Fruit fly (Drosophila melanogaster) whole organism, prepupa: ENCODE data around the gene CG31872.
A peak's percentile ranks its signal among the peaks of the same experiment; 100 is the strongest.

Experiments used
- Blimp-1 ChIP-seq: fragments of 200-800 bp; sonication (Bioruptor generic); optimal IDR thresholded peaks from 3 replicates; lab custom pipeline; 2017; ENCODE audit warnings: missing biosample characterization, missing genetic modification characterization, mild to moderate bottlenecking, moderate library complexity, missing genetic modification reagents
- CG10669 ChIP-seq: fragments of 200-800 bp; sonication (Bioruptor generic); optimal IDR thresholded peaks from 3 replicates; lab custom pipeline; 2018; ENCODE audit warnings: missing biosample characterization, mild to moderate bottlenecking, missing genetic modification characterization, moderate library complexity
- CG11294 ChIP-seq: fragments of 200-800 bp; sonication (Bioruptor generic); IDR thresholded peaks from 2 replicates; pipeline ENCODE4 v1.3.6; 2022; ENCODE audit warnings: missing biosample characterization, missing genetic modification characterization
- CG15336 ChIP-seq: fragments of 200-800 bp; sonication (Bioruptor generic); IDR thresholded peaks from 2 replicates; pipeline ENCODE4 v1.3.6; 2022; ENCODE audit warnings: missing biosample characterization, missing genetic modification characterization
- CG1621 ChIP-seq: fragments of 200-800 bp; sonication (Bioruptor generic); optimal IDR thresholded peaks from 3 replicates; lab custom pipeline; 2018; ENCODE audit warnings: missing biosample characterization, mild to moderate bottlenecking, missing genetic modification characterization
- CG16779 ChIP-seq: fragments of 200-800 bp; sonication (Bioruptor generic); optimal IDR thresholded peaks from 3 replicates; lab custom pipeline; 2017; ENCODE audit warnings: missing biosample characterization, mild to moderate bottlenecking, missing genetic modification characterization
- CG3032 ChIP-seq: fragments of 200-800 bp; optimal IDR thresholded peaks from 2 replicates; lab custom pipeline; 2019; ENCODE audit warnings: missing biosample characterization, mild to moderate bottlenecking, missing genetic modification characterization, moderate library complexity
- CG31627 ChIP-seq: fragments of 200-800 bp; sonication (Bioruptor generic); optimal IDR thresholded peaks from 3 replicates; lab custom pipeline; 2016; ENCODE audit warnings: missing biosample characterization, missing genetic modification characterization
- CG32006 ChIP-seq: fragments of 200-800 bp; sonication (Bioruptor generic); optimal IDR thresholded peaks from 3 replicates; lab custom pipeline; 2017; ENCODE audit warnings: missing biosample characterization, mild to moderate bottlenecking, missing genetic modification characterization
- CG34406 ChIP-seq: fragments of 200-800 bp; sonication (Bioruptor generic); optimal IDR thresholded peaks from 3 replicates; lab custom pipeline; 2016; ENCODE audit warnings: missing biosample characterization, missing genetic modification characterization
- CG3919 ChIP-seq: fragments of 200-800 bp; sonication (Bioruptor generic); optimal IDR thresholded peaks from 3 replicates; lab custom pipeline; 2016; ENCODE audit warnings: missing biosample characterization, missing genetic modification characterization
- CG4318 ChIP-seq: fragments of 200-800 bp; sonication (Bioruptor generic); optimal IDR thresholded peaks from 3 replicates; lab custom pipeline; 2017; ENCODE audit warnings: missing biosample characterization, mild to moderate bottlenecking, missing genetic modification characterization
- CG6163 ChIP-seq: fragments of 200-800 bp; sonication (Bioruptor generic); IDR thresholded peaks from 3 replicates; pipeline ENCODE4 v1.3.6; 2022; ENCODE audit warnings: missing biosample characterization, missing genetic modification characterization
- CG6276 ChIP-seq: fragments of 200-800 bp; sonication (Bioruptor generic); optimal IDR thresholded peaks from 2 replicates; lab custom pipeline; 2017; ENCODE audit warnings: missing biosample characterization, mild to moderate bottlenecking, missing genetic modification characterization
- CG6808 ChIP-seq: fragments of 200-800 bp; sonication (Bioruptor generic); optimal IDR thresholded peaks from 3 replicates; lab custom pipeline; 2017; ENCODE audit warnings: missing biosample characterization, missing genetic modification characterization, mild to moderate bottlenecking, moderate library complexity, missing genetic modification reagents
- CG7368 ChIP-seq: fragments of 200-800 bp; sonication (Bioruptor generic); optimal IDR thresholded peaks from 3 replicates; lab custom pipeline; 2016; ENCODE audit warnings: missing biosample characterization, missing genetic modification characterization
- CG8119 ChIP-seq: fragments of 200-800 bp; sonication (Bioruptor generic); IDR thresholded peaks from 3 replicates; pipeline ENCODE4 v1.3.6; 2022; ENCODE audit warnings: missing biosample characterization, missing genetic modification characterization
- CG8319 ChIP-seq: fragments of 200-800 bp; sonication (Bioruptor generic); optimal IDR thresholded peaks from 3 replicates; lab custom pipeline; 2016; ENCODE audit warnings: missing biosample characterization, missing genetic modification characterization
- CG9139 ChIP-seq: fragments of 200-800 bp; sonication (Bioruptor generic); optimal IDR thresholded peaks from 3 replicates; lab custom pipeline; 2017; ENCODE audit warnings: missing biosample characterization, mild to moderate bottlenecking, missing genetic modification characterization
- Eip75B ChIP-seq: fragments of 200-800 bp; sonication (Bioruptor generic); optimal IDR thresholded peaks from 3 replicates; lab custom pipeline; 2016; ENCODE audit warnings: missing biosample characterization, missing genetic modification characterization
- Eip78C ChIP-seq: fragments of 200-800 bp; sonication (Bioruptor generic); peaks from one replicate; lab custom pipeline; 2016; ENCODE audit warnings: missing biosample characterization, missing genetic modification characterization
- Ets21C ChIP-seq: fragments of 200-800 bp; sonication (Bioruptor generic); optimal IDR thresholded peaks from 3 replicates; lab custom pipeline; 2016; ENCODE audit warnings: missing biosample characterization, missing genetic modification characterization
- Gug ChIP-seq: fragments of 200-800 bp; sonication (Bioruptor generic); IDR thresholded peaks from 2 replicates; pipeline ENCODE4 v1.3.6; 2022; ENCODE audit warnings: missing biosample characterization, missing genetic modification characterization
- Hr39 ChIP-seq: fragments of 200-800 bp; sonication (Bioruptor generic); optimal IDR thresholded peaks from 2 replicates; lab custom pipeline; 2016; ENCODE audit warnings: missing biosample characterization, missing genetic modification characterization
- Hr4 ChIP-seq: fragments of 200-800 bp; sonication (Bioruptor generic); optimal IDR thresholded peaks from 3 replicates; lab custom pipeline; 2016; ENCODE audit warnings: missing biosample characterization, missing genetic modification characterization
- Lpt ChIP-seq: fragments of 200-800 bp; sonication (Bioruptor generic); optimal IDR thresholded peaks from 3 replicates; lab custom pipeline; 2016; ENCODE audit warnings: missing biosample characterization, missing genetic modification characterization
- Met ChIP-seq: fragments of 200-800 bp; sonication (Bioruptor generic); optimal IDR thresholded peaks from 3 replicates; lab custom pipeline; 2016; ENCODE audit warnings: missing biosample characterization, missing genetic modification characterization
- OdsH ChIP-seq: fragments of 200-800 bp; sonication (Bioruptor generic); optimal IDR thresholded peaks from 3 replicates; lab custom pipeline; 2016; ENCODE audit warnings: missing biosample characterization, missing genetic modification characterization
- Smox ChIP-seq: fragments of 200-800 bp; sonication (Bioruptor generic); optimal IDR thresholded peaks from 3 replicates; lab custom pipeline; 2016; ENCODE audit warnings: missing biosample characterization, missing genetic modification characterization
- Sox14 ChIP-seq: fragments of 200-800 bp; sonication (Bioruptor generic); optimal IDR thresholded peaks from 3 replicates; lab custom pipeline; 2016; ENCODE audit warnings: missing biosample characterization, missing genetic modification characterization
- Sox15 ChIP-seq: fragments of 200-800 bp; sonication (Bioruptor generic); optimal IDR thresholded peaks from 3 replicates; lab custom pipeline; 2016; ENCODE audit warnings: missing biosample characterization, missing genetic modification characterization
- achi ChIP-seq: fragments of 200-800 bp; sonication (Bioruptor generic); optimal IDR thresholded peaks from 3 replicates; lab custom pipeline; 2016; ENCODE audit warnings: missing biosample characterization, missing genetic modification characterization
- acj6 ChIP-seq: fragments of 200-800 bp; sonication (Bioruptor generic); optimal IDR thresholded peaks from 3 replicates; lab custom pipeline; 2016; ENCODE audit warnings: missing biosample characterization, missing genetic modification characterization
- cyc ChIP-seq: fragments of 200-800 bp; sonication (Bioruptor generic); optimal IDR thresholded peaks from 3 replicates; lab custom pipeline; 2016; ENCODE audit warnings: missing biosample characterization, missing genetic modification characterization
- dac ChIP-seq: fragments of 200-800 bp; sonication (Bioruptor generic); optimal IDR thresholded peaks from 2 replicates; lab custom pipeline; 2017; ENCODE audit warnings: missing biosample characterization, mild to moderate bottlenecking, missing genetic modification characterization
- dsx ChIP-seq: fragments of 200-800 bp; optimal IDR thresholded peaks from 3 replicates; lab custom pipeline; 2019; ENCODE audit warnings: missing biosample characterization, mild to moderate bottlenecking, missing genetic modification characterization, moderate library complexity; ENCODE audit not compliant: poor library complexity, severe bottlenecking
- eg ChIP-seq: fragments of 200-800 bp; sonication (Bioruptor generic); IDR thresholded peaks from 3 replicates; pipeline ENCODE4 v1.3.6; 2022; ENCODE audit warnings: missing biosample characterization, missing genetic modification characterization
- esn ChIP-seq: fragments of 200-800 bp; sonication (Bioruptor generic); optimal IDR thresholded peaks from 2 replicates; lab custom pipeline; 2016; ENCODE audit warnings: missing biosample characterization, mild to moderate bottlenecking, missing genetic modification characterization, moderate library complexity
- fd59A ChIP-seq: fragments of 200-800 bp; sonication (Bioruptor generic); optimal IDR thresholded peaks from 2 replicates; lab custom pipeline; 2017; ENCODE audit warnings: missing biosample characterization, mild to moderate bottlenecking, missing genetic modification characterization, missing genetic modification reagents
- fd85E ChIP-seq: fragments of 200-800 bp; sonication (Bioruptor generic); optimal IDR thresholded peaks from 3 replicates; lab custom pipeline; 2016; ENCODE audit warnings: missing biosample characterization, missing genetic modification characterization
- fkh ChIP-seq: fragments of 200-800 bp; sonication (Bioruptor generic); optimal IDR thresholded peaks from 3 replicates; lab custom pipeline; 2017; ENCODE audit warnings: missing biosample characterization, mild to moderate bottlenecking, missing genetic modification characterization, moderate library complexity
- lz ChIP-seq: fragments of 200-800 bp; sonication (Bioruptor generic); optimal IDR thresholded peaks from 3 replicates; lab custom pipeline; 2016; ENCODE audit warnings: missing biosample characterization, missing genetic modification characterization
- net ChIP-seq: fragments of 200-800 bp; sonication (Bioruptor generic); optimal IDR thresholded peaks from 3 replicates; lab custom pipeline; 2016; ENCODE audit warnings: missing biosample characterization, missing genetic modification characterization
- pdm3 ChIP-seq: fragments of 200-800 bp; sonication (Bioruptor generic); optimal IDR thresholded peaks from 3 replicates; lab custom pipeline; 2016; ENCODE audit warnings: missing biosample characterization, missing genetic modification characterization
- salr ChIP-seq, 2 experiments: fragments of 200-800 bp; sonication (Bioruptor generic); optimal IDR thresholded peaks; 3 replicates each; lab custom pipeline; 2016 to 2018; ENCODE audit warnings: missing biosample characterization in 2 of 2, missing genetic modification characterization in 2 of 2, mild to moderate bottlenecking in 1 of 2
- spab ChIP-seq: fragments of 200-800 bp; sonication (Bioruptor generic); optimal IDR thresholded peaks from 2 replicates; lab custom pipeline; 2017; ENCODE audit warnings: missing biosample characterization, mild to moderate bottlenecking, missing genetic modification characterization, missing genetic modification reagents
- ss ChIP-seq, 2 experiments: fragments of 200-800 bp; sonication (Bioruptor generic); optimal IDR thresholded peaks; 2 replicates in 1 of 2; 3 replicates in 1 of 2; lab custom pipeline; 2017 to 2018; ENCODE audit warnings: mild to moderate bottlenecking in 2 of 2, missing biosample characterization in 2 of 2, missing genetic modification characterization in 2 of 2, moderate library complexity in 1 of 2
- svp ChIP-seq: fragments of 200-800 bp; sonication (Bioruptor generic); peaks from one replicate; lab custom pipeline; 2016; ENCODE audit warnings: missing biosample characterization, missing genetic modification characterization
- topi ChIP-seq: fragments of 200-800 bp; sonication (Bioruptor generic); optimal IDR thresholded peaks from 3 replicates; lab custom pipeline; 2016; ENCODE audit warnings: missing biosample characterization, missing genetic modification characterization
- vri ChIP-seq: fragments of 200-800 bp; sonication (Bioruptor generic); optimal IDR thresholded peaks from 3 replicates; lab custom pipeline; 2016; ENCODE audit warnings: missing biosample characterization, mild to moderate bottlenecking, missing genetic modification characterization

Gene CG31872

dm6 chr2L:10615889-10616288, 23.8 kb upstream of the CG31872 start (continued):
- TF ChIP-seq Gug (no peak), CG6163 (GFP tag; lab: Robert Waterston, UW) (peak; percentile 48; the same call in 1 of the 3 replicates), topi (GFP tag; lab: Kevin White, UChicago) (peak; percentile 71), Smox (peak; percentile 69), OdsH (peak; percentile 69), CG15336 (peak; percentile 62), Lpt (GFP tag; lab: Kevin White, UChicago) (no peak), spab (peak; percentile 52), lz (GFP tag; lab: Kevin White, UChicago) (peak; percentile 66), CG8119 (GFP tag; lab: Robert Waterston, UW) (peak; percentile 77), achi (GFP tag; lab: Kevin White, UChicago) (peak; percentile 57), CG4318 (GFP tag; lab: Kevin White, UChicago) (peak; percentile 15), Eip78C (GFP tag; lab: Kevin White, UChicago) (peak; percentile 92), eg (GFP tag; lab: Robert Waterston, UW) (peak; percentile 49; the same call in 2 of the 3 replicates), vri (GFP tag; lab: Kevin White, UChicago) (peak; percentile 62), CG34406 (peak; percentile 71), CG11294 (no peak), Met (GFP tag; lab: Kevin White, UChicago) (peak; percentile 79), cyc (GFP tag; lab: Kevin White, UChicago) (peak; percentile 48), salr (GFP tag; optimal IDR thresholded peaks at IDR 0.05; lab: Kevin White, UChicago) (no peak), dsx (GFP tag; lab: Kevin White, UChicago) (peak; percentile 40), Hr4 (GFP tag; lab: Kevin White, UChicago) (peak; percentile 36), CG6808 (GFP tag; lab: Kevin White, UChicago) (peak; percentile 42), fkh (no peak), net (peak; percentile 62), esn (GFP tag; lab: Kevin White, UChicago) (peak; percentile 79), CG6276 (GFP tag; lab: Kevin White, UChicago) (no peak), acj6 (GFP tag; lab: Kevin White, UChicago) (peak; percentile 66), Sox14 (GFP tag; lab: Kevin White, UChicago) (peak; percentile 53), CG31627 (GFP tag; lab: Kevin White, UChicago) (peak; percentile 55), fd85E (GFP tag; lab: Kevin White, UChicago) (no peak), Ets21C (peak; percentile 39), Sox15 (GFP tag; lab: Kevin White, UChicago) (peak; percentile 30), ss (GFP tag; optimal IDR thresholded peaks at IDR 0.05; lab: Kevin White, UChicago) (peak; percentile 6 to 44), dac (no peak), fd59A (peak; percentile 56)

- TF ChIP-seq svp (GFP tag; lab: Kevin White, UChicago) (peak; percentile 58), net (peak; percentile 86), Hr39 (GFP tag; lab: Kevin White, UChicago) (peak; percentile 53), fd85E (GFP tag; lab: Kevin White, UChicago) (peak; percentile 15), Ets21C (peak; percentile 19), Eip75B (GFP tag; lab: Kevin White, UChicago) (peak; percentile 84), dsx (GFP tag; lab: Kevin White, UChicago) (peak; percentile 92), CG3032 (tag; lab: Kevin White, UChicago) (peak; percentile 89), OdsH (peak; percentile 89), CG3919 (peak; percentile 90), Hr4 (GFP tag; lab: Kevin White, UChicago) (peak; percentile 86), CG1621 (tag; lab: Kevin White, UChicago) (peak; percentile 87), lz (GFP tag; lab: Kevin White, UChicago) (peak; percentile 67), Blimp-1 (no peak), pdm3 (GFP tag; lab: Kevin White, UChicago) (peak; percentile 88), Smox (peak; percentile 44), CG7368 (GFP tag; lab: Kevin White, UChicago) (peak; percentile 76), CG34406 (peak; percentile 71), CG10669 (GFP tag; lab: Kevin White, UChicago) (peak; percentile 91), CG8319 (GFP tag; lab: Kevin White, UChicago) (peak; percentile 60), CG9139 (peak; percentile 79), eg (GFP tag; lab: Robert Waterston, UW) (peak; percentile 96), CG32006 (peak; percentile 88), CG16779 (tag; lab: Kevin White, UChicago) (peak; percentile 52), CG8119 (GFP tag; lab: Robert Waterston, UW) (peak; percentile 94), Lpt (GFP tag; lab: Kevin White, UChicago) (peak; percentile 88), Met (GFP tag; lab: Kevin White, UChicago) (peak; percentile 57)
These were observed 23.0 kb upstream of the CG31872 start for dm6 chr2L:10616767-10617166.
